Worm (Caenorhabditis elegans) whole organism, L4/young adult: Measurements from ENCODE around the gene F49C12.2.

Experiments used
- W03F9.2 ChIP-seq: fragments of 150-350 bp; optimal IDR thresholded peaks from 2 replicates; lab custom pipeline; 2014; ENCODE audit warnings: missing biosample characterization, missing genetic modification characterization
- dao-5 ChIP-seq: sonication (generic microtip); optimal IDR thresholded peaks from 2 replicates; lab custom pipeline; 2016; ENCODE audit warnings: missing genotype, missing genetic modification characterization, moderate library complexity, missing compliant biosample characterization
- him-1 ChIP-seq: sonication (generic microtip); optimal IDR thresholded peaks from 2 replicates; lab custom pipeline; 2016; ENCODE audit warnings: missing genotype, missing genetic modification reagents, missing genetic modification characterization, missing compliant biosample characterization

F49C12.2 gene

DNA sequence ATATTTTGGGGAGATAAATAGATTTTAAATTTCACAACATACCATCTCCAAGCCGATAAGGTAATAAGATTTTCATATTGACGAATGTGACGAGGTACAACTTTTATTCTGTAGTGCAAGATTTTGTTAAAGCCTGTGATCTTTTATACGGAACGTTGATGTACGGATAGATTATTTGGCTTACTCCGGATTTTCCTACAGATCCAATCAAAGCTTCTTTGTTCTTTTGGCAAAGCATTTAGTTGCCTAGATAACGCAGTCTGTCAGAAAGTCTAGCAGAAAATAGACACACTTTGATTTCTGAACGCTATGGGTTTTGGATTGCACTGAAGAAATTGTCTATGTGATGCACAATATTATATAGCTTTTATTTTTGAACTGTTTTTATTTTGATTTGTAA is at the start of gene F49C12.2:
F49C12.2 (minus strand) TSS at position 101 of the 400 bp plus-strand sequence.
- no peak for TF ChIP-seq him-1 (tag; lab: Kevin White, UChicago)
- TF ChIP-seq dao-5 = no peak
- TF ChIP-seq W03F9.2 (tag; lab: Kevin White, UChicago) = no peak

DNA sequence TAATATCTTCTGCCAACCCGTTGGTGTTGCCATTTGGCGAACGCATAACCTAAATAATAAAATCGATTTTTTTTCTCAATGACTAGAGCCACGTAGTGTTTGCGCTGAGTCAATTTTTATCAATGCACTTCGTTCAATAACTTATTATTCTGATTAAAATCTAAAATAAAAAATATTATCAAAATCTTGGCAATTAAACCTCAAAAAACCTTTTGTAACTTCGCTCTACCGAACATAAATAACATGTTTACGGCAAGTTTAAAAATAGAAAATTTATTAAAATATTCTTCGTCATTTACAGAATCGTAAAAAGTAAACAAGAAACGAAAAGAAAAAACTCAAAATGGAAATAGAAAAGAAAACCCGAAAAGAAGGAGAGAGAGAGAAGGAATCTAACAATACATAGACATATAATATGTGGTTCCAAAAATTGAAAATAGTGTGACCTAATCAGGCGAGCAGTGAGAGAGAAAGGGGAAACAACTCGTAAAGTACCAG is 44.1 kb upstream of the F49C12.2 start, which contains the start of gene pigc-1:
pigc-1 (minus strand) TSS at position 51 of the 498 bp plus-strand sequence.
- no peak for TF ChIP-seq him-1 (tag; lab: Kevin White, UChicago)
- peak; percentile 1 for TF ChIP-seq W03F9.2 (tag; lab: Kevin White, UChicago)

DNA sequence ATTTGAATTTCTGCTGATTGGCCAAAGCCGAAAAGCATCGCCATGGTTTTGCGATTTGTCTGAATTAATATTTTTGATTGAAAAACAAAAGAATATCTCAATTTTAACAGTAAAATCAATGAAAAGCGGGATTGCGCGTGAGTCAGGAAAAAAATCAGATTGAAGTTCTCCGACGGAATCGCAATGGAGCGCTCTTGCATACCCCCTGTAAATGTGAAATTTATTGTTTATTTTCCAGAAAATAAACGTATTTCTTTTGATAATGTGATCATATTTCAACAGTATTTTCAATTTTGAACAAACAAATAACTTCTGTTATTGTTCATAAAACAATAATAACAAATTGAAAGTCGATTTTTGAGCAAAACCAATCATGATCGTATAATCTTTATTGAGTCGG is 42.5 kb upstream of the F49C12.2 start, which contains the start of gene vps-26:
vps-26 (minus strand) TSS at position 200 of the 400 bp plus-strand sequence.
- TF ChIP-seq dao-5 (no peak), W03F9.2 (tag; lab: Kevin White, UChicago) (peak; percentile 22)

DNA sequence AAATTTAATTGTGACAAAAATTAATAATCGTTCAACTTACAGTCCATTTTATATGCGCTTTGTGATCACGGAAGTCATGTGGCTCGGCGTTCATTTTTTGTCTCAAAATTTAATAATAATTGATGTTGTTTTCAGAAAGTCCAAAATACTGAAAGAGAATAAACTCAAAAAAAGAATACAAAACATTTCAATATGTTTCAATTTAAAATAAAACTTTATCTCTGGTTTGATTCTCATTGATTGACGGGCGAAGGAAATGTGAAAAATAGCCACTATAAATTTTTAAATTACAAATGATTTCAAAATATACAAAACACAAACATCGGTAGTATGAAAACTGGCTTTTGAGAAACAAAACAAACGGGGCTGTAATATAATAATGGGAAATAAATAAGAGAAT is 40.2 kb upstream of the F49C12.2 start, which contains the start of gene T20D3.6:
T20D3.6 (minus strand) TSS at position 101 of the 400 bp plus-strand sequence.
- TF ChIP-seq him-1 (tag; lab: Kevin White, UChicago) (no peak), W03F9.2 (tag; lab: Kevin White, UChicago) (no peak), dao-5 (no peak)

DNA sequence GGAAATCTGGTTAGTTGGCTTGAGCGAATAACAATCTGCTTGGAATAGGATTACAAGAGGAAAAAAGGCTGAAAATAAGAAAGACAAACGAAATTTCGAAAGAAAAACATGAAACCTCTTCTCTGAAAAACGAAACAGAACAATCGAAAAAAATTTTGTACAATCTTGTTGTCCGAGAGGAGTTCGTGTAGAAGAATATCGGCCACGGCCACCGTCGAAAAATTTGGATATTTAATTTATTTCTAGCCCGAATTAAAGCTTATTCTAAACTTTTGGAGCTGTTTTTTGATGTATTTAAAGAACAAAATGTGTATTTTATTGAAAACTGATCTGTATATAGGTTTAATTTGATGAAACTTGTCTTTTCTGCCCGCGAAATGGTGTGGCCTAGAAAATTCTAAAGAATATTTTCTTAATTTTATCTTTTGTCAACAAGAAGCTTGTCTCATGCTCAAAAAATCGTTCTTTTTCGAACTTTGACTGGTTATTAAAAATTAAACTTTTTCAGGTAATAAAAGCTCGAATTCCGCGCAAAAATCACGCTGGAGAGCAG is 37.6 kb upstream of the F49C12.2 start, which contains the start of gene T20D3.5:
T20D3.5 (plus strand) TSS at position 503 of the 553 bp plus-strand sequence.
- TF ChIP-seq dao-5 (no peak), him-1 (tag; lab: Kevin White, UChicago) (no peak), W03F9.2 (tag; lab: Kevin White, UChicago) (no peak)

DNA sequence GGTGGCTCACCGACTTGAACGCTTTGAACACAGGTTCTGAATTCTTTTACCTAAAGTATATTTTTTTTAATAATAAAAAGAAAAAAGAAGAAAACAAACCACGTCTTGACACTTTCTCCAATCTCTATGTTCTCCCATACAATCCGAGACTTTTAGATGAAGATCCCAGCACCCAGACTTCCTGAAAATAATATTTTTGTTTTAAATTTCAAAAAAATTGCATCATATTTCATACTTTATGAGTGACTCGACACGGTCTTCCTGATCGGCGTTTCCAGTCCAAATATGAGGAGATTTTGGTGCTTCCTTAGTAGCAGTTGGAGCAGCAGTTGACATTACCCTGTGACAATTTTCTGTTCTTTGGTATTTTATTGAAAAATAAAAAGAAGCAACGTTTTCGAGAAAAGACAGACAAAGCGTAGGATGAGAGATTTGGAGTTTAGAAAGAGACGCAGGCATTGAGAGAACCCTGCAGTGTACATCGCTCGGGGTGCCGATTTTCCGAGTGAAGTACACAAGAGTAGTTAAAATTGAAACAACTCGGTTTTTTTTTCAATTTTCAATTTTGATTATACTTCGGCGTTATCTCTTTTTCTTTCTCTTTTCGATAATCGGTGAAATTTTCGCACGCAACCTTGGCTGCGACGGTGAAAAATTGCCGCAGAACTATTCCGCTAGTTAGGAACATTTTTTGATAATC is 36.7 kb upstream of the F49C12.2 start, which contains the start of the genes coa-4 and T20D3.14:
coa-4 (minus strand) TSS at position 51 of the 700 bp plus-strand sequence.
T20D3.14 (minus strand) TSS at position 358 of the 700 bp plus-strand sequence.
- TF ChIP-seq him-1 (tag; lab: Kevin White, UChicago) = no peak
- TF ChIP-seq dao-5 = no peak
- no peak for TF ChIP-seq W03F9.2 (tag; lab: Kevin White, UChicago)

DNA sequence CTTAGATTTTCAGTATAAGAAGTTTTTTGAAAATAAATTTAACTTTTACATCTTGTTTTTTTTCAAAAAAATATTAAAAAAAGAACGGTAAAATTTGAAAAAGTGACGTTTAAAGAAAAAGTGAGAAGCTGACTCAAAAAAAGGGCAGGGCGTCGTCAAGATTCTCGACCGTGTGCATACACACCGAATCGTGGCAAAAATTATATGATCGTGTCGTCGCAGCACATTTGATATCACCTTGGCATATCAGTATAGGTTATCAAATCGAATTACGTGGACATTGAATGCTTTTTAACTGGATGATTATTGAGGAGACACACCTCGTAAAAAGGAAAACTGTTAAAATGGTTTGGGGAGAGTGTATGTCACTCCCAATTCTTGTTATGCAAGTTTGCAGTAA is 34.0 kb upstream of the F49C12.2 start:
- TF ChIP-seq him-1 (tag; lab: Kevin White, UChicago) (no peak), dao-5 (no peak), W03F9.2 (tag; lab: Kevin White, UChicago) (no peak)

DNA sequence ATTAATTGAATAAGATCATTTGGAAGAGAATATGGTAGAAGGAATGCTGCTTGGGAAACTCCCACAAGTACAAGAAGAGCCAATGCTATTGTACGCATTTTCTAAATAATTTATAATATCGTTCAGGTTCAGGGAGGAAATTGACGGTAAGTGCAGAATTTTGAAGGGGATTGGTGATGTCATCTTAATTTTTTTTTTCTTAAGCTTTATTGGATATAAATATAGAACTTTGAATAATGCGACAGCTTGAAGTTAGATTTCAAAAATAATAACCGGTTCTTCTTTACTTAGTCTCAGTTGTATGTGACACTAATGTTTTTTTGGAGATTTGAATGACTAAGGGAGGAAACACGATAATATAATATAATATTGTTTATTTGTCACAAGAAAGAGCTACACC is 31.7 kb upstream of the F49C12.2 start, which contains the start of gene nspg-7.1:
nspg-7.1 (minus strand) TSS at position 101 of the 400 bp plus-strand sequence.
- no peak for TF ChIP-seq W03F9.2 (tag; lab: Kevin White, UChicago)

DNA sequence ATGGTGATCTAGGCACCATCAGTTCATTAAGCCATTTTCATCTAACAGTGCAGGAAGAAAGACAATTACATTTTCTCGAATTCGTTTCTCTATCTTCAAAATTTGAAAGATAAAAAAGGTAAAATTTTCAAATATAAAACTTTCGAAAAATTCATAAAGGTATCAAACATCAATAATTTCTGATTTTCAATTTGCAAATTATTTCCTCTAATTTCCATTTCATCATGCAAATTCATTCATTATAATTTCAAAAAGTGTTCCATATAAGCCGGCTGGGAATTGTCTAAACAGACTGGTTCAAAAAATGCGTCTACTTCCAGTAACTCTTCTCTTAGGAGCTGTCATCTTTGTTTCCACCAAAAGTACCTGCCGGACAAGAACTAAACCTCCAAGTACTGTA is 28.7 kb upstream of the F49C12.2 start, which contains the start of gene clec-183:
clec-183 (plus strand) TSS at position 301 of the 400 bp plus-strand sequence.
- TF ChIP-seq dao-5 = no peak
- TF ChIP-seq him-1 (tag; lab: Kevin White, UChicago) = no peak
- TF ChIP-seq W03F9.2 (tag; lab: Kevin White, UChicago) = no peak

DNA sequence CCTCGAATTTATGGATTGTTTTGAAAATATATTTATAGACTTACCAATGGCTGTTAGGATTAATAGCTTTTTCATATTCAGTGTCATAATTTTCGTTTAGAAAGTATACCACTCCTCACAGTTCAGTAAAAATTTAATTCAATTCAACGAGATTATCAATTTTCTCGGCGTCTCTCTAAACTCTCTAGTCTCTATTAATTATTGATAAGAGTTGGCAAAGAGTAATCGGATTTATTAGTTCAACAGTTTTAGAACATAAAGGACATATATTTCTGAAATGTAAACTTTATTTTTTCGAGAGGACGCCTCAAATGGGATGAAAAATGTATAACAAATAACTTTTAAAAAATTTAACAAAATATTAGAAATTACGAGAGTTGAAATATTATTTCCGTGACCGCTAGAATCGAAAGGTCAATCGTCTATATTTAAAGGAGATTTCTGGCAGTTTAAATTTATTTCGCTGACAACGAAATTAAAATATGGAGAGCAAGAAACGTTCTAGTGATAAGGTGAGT is 25.0 kb upstream of the F49C12.2 start, which contains the start of the genes nspg-11 and F49C12.15:
nspg-11 (minus strand) TSS at position 101 of the 518 bp plus-strand sequence.
F49C12.15 (plus strand) TSS at position 468 of the 518 bp plus-strand sequence.
- TF ChIP-seq W03F9.2 (tag; lab: Kevin White, UChicago) (no peak), him-1 (tag; lab: Kevin White, UChicago) (no peak), dao-5 (no peak)

DNA sequence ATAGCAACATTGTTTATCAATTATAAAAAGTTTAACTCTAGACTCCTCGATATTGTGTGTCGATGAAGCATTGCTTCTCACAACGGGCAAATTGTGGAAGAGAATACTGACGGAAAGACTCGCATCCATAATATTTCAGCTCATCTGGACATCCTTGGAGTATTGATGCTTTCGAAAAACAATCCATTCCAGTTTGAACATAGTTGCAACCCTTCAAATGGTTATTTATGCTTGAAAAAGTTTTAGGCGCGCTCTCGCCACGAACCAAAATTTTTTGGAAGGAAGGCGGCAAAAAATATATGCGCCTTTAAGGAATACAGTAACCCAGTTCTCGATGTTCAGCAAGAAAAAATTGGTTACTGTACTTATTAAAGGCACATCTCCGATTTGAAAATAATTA is 23.4 kb upstream of the F49C12.2 start:
- no peak for TF ChIP-seq him-1 (tag; lab: Kevin White, UChicago)
- TF ChIP-seq W03F9.2 (tag; lab: Kevin White, UChicago) = no peak
- no peak for TF ChIP-seq dao-5

DNA sequence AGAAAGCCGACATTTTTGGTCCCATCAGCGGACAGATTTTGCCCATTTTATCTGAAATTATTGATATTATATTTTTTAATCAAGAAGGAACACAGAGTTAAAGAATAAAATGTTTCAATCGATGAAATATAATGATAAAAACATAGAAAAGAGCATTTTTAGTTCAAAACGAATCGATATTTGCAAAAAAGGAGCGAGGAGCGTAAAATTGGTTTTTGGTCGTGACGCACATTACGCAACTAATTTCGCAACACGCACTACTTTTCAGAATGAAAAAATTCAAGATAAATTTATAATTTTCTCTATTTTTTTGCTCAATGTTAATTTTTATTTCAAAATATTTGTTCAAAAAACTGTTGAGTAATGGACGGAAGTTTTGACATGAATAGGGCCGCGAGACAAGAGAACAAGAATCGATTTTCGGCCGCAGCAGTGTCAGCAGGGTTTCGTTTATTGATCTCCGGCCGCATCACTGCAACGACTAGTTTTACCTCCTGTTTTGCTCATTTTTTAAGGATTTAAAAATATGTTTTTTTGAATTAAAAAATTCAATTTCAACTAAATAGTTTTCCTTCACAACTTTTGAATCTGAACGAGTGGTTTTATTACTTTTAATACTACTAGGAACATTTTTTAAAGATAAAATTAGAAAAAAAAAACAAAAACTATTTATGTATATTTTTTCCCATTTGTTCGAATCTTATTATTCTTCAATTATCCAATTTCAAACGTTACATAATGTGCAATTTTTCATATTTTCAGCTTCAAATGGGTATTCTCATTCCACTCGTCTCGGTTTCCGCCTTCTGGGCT is 22.2 kb upstream of the F49C12.2 start, which contains the start of the genes F49C12.12 and vha-17:
F49C12.12 (minus strand) TSS at position 51 of the 813 bp plus-strand sequence.
vha-17 (plus strand) TSS at position 763 of the 813 bp plus-strand sequence.
- TF ChIP-seq W03F9.2 (tag; lab: Kevin White, UChicago) (peak; percentile 28), him-1 (tag; lab: Kevin White, UChicago) (no peak), dao-5 (no peak)

DNA sequence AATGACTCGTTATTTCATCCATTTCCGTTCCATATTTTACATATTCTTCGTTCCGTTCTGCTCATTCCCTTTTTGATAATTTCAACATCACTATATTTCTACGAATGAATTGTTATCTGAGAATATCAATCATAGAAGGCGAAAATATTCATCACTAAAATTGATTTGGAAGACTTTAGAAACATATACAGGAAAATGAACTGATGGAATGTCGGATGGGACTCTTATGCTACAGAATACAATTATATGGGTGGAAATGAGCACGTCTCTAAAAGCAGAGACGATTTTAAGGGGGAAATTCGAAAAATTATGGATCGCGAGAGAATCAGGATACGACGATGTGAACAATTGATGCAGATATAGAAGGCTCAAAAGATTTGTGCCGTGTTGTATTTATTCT is 21.0 kb upstream of the F49C12.2 start:
- TF ChIP-seq W03F9.2 (tag; lab: Kevin White, UChicago) = no peak
- TF ChIP-seq him-1 (tag; lab: Kevin White, UChicago) = no peak
- TF ChIP-seq dao-5 = no peak
